Worm (Caenorhabditis elegans): Measurements from ENCODE around the gene srh-250.

DNA sequence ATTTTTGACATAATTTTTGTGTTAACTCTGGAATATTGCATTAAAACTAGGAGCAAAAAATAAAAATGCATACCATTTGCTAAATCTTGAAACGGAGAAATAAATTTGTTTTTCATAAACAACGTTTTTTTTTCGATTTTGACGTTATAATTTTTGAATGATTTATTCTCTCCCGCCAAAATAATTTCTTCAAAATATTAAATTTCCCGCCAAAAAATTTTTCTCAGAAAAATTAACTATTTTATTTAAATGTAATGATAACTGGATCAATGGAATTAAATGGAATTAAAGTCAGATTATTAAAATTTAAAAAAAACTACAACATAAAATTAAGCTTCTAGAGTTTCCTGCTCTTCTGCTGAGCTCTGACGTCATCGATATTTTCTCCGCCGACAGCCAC lies 1.3 kb upstream of the srh-250 start, which contains the start of gene nep-3:
- no peak for TF ChIP-seq ztf-3 (GFP tag; optimal IDR thresholded peaks at IDR 0.05)
- no peak for TF ChIP-seq T07F8.4 (tag; optimal IDR thresholded peaks at IDR 0.05)
- no peak for TF ChIP-seq unc-130 (GFP tag; optimal IDR thresholded peaks at IDR 0.05)
- TF ChIP-seq dpl-1 (GFP tag; optimal IDR thresholded peaks at IDR 0.05) = no peak
- TF ChIP-seq pha-4 (tag; optimal IDR thresholded peaks at IDR 0.05) = no peak
